Fruit fly (Drosophila melanogaster): ENCODE data around the gene CG1571.

The CG1571 gene

DNA sequence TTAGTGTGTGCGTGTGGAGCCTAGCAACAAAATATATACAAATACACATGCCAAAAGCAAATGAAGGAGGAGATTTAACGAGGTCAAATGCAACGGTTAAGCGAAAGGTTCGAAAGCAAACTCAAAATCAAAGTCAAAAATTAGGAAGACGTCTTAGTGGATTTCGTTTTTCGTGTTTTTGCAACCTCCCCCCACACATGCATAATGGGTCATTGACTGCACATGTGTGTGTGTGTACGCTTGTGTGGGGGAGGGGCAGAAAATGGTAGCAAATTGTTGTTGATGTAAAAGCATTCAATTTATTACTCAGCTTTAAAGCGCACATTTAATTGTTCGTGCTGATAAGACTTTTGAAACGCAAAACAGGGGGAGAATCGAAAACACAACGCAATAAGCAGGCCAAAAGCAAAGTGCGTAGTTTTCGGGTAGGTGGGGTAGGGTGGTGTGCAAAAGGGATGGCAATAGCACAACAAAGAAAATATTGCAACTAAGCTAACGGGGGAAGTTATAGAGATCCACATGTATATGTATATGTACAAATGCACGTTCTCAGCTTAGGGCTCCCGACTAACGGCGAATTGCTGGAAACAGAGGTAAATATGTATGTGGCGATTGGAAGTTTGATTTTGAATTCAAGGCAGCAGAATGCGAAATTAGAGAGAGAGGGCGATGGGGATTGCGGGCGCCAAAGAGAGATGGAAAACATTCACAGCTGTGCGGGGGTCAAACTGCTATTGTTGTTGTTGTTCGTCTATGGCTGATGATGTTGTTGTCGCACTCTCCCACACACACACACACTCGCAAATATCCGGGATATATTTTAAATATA, 17.4 kb downstream of the CG1571 start (continued):
- TF ChIP-seq CG9932 (GFP tag; IDR thresholded peaks at IDR 0.05) (0 out of 2 replicates have a peak, but pooled peaks have one; percentile 16), CG16779 (GFP tag; IDR thresholded peaks at IDR 0.05) (no peak), crp (GFP tag; optimal IDR thresholded peaks at IDR 0.05) (peak in 1 of 2 experiments; percentile 62), CG17802 (tag; optimal IDR thresholded peaks at IDR 0.05) (no peak), E2f1 (GFP tag; IDR thresholded peaks at IDR 0.05) (no peak), CG12769 (tag; optimal IDR thresholded peaks at IDR 0.05) (peak; percentile 23), CG34376 (GFP tag; optimal IDR thresholded peaks at IDR 0.05) (peak; percentile 4), CG2678 (tag; optimal IDR thresholded peaks at IDR 0.05) (peak; percentile 4), CG4360 (GFP tag; IDR thresholded peaks at IDR 0.05) (peak; percentile 93), eve (GFP tag; optimal IDR thresholded peaks at IDR 0.05) (no peak), CG15269 (tag; optimal IDR thresholded peaks at IDR 0.05) (no peak), slp2 (GFP tag; optimal IDR thresholded peaks at IDR 0.05) (no peak), C15 (GFP tag; IDR thresholded peaks at IDR 0.05) (no peak), CG1647 (GFP tag; optimal IDR thresholded peaks at IDR 0.05) (no peak), nom (GFP tag; optimal IDR thresholded peaks at IDR 0.05) (peak; percentile 1), Gsc (GFP tag; IDR thresholded peaks at IDR 0.05) (no peak), CG10959 (GFP tag; IDR thresholded peaks at IDR 0.05) (no peak), knrl (GFP tag; IDR thresholded peaks at IDR 0.05; ENCODE audit: partially characterized antibody) (no peak), GATAe (GFP tag; conservative IDR thresholded peaks at IDR 0.05) (no peak), B-H1 (GFP tag; IDR thresholded peaks at IDR 0.05) (no peak), CG4707 (GFP tag; optimal IDR thresholded peaks at IDR 0.05) (no peak), sd (tag; optimal IDR thresholded peaks at IDR 0.05) (peak; percentile 7), tup (GFP tag; optimal IDR thresholded peaks at IDR 0.05) (no peak), CG10543 (GFP tag; optimal IDR thresholded peaks at IDR 0.05) (peak; percentile 57), Meics (GFP tag; optimal IDR thresholded peaks at IDR 0.05) (peak; percentile 14), pita (GFP tag; optimal IDR thresholded peaks at IDR 0.05) (no peak), ase (GFP tag; IDR thresholded peaks at IDR 0.05) (no peak; the same call in 2 of the 3 replicates), kni (GFP tag; optimal IDR thresholded peaks at IDR 0.05) (peak; percentile 21)

DNA sequence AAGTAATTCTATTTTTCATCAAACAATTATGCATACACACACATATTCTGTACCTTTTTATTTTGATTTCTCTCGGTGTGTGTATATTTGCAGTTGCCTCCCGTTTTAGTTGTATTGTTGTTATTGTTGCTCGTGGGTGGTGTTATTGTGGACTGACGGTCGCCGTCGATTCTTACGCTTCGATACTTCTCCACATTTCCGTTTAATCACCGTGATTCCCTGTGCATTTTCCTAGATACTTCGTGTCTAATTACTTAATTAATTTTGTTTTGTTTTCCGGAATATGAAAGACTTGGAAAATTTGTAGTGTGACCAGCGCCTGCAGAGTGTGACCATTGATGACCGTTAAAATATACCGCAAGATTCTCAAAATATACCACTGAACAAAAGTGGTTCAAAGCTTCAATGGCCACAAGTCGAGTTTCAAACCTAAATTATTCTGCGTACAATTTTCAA, 18.1 kb downstream of the CG1571 start, which contains the start of gene UbcE2H:
Gene UbcE2H (minus strand): TSS at position 343 of the 456 bp plus-strand sequence.
- no peak for TF ChIP-seq Atf6 (GFP tag; IDR thresholded peaks at IDR 0.05)
- TF ChIP-seq trem (tag; optimal IDR thresholded peaks at IDR 0.05) = peak; percentile 63
- no peak for TF ChIP-seq Xbp1 (GFP tag; optimal IDR thresholded peaks at IDR 0.05)
- TF ChIP-seq crp (GFP tag; optimal IDR thresholded peaks at IDR 0.05) = peak in 1 of 2 experiments; percentile 15
- no peak for TF ChIP-seq Sin3A (optimal IDR thresholded peaks at IDR 0.05)
- TF ChIP-seq BtbVII (GFP tag; optimal IDR thresholded peaks at IDR 0.05) = peak; percentile 6
- TF ChIP-seq CG8290 (GFP tag; optimal IDR thresholded peaks at IDR 0.05) = no peak
- peak in 1 of 2 experiments; percentile 52 for TF ChIP-seq CG8290 (tag; optimal IDR thresholded peaks at IDR 0.05)
- peak; percentile 96 for TF ChIP-seq gfzf (GFP tag; optimal IDR thresholded peaks at IDR 0.05)
- TF ChIP-seq CG34422 (GFP tag; IDR thresholded peaks at IDR 0.05) = peak; percentile 11; the same call in 1 of the 3 replicates
- TF ChIP-seq Sry-δ (GFP tag; optimal IDR thresholded peaks at IDR 0.05) = peak; percentile 46
- TF ChIP-seq MBD-R2 (GFP tag; IDR thresholded peaks at IDR 0.05) = peak; percentile 35; the same call in 1 of the 2 replicates
- TF ChIP-seq jigr1 (GFP tag; IDR thresholded peaks at IDR 0.05) = no peak
- peak; percentile 58 for TF ChIP-seq CG2116 (GFP tag; optimal IDR thresholded peaks at IDR 0.05)
- TF ChIP-seq CG18262 (tag; optimal IDR thresholded peaks at IDR 0.05) = no peak
- TF ChIP-seq CG15514 (GFP tag; optimal IDR thresholded peaks at IDR 0.05) = peak; percentile 91
- TF ChIP-seq ttk (GFP tag; IDR thresholded peaks at IDR 0.05) = no peak
- TF ChIP-seq CG1603 (tag; optimal IDR thresholded peaks at IDR 0.05) = peak; percentile 71
- peak; percentile 98 for TF ChIP-seq Myb (GFP tag; optimal IDR thresholded peaks at IDR 0.05)
- peak; percentile 19; the same call in 1 of the 3 replicates for TF ChIP-seq knrl (GFP tag; IDR thresholded peaks at IDR 0.05; ENCODE audit: partially characterized antibody)
- TF ChIP-seq pzg (GFP tag; optimal IDR thresholded peaks at IDR 0.05) = peak; percentile 91
- peak; percentile 5 for TF ChIP-seq CG17829 (tag; optimal IDR thresholded peaks at IDR 0.05)
- peak; percentile 65 for TF ChIP-seq sens (GFP tag)
- TF ChIP-seq tap (tag; optimal IDR thresholded peaks at IDR 0.05) = no peak
